Worm (Caenorhabditis elegans): ENCODE results near the gene elpc-4.

- TF ChIP-seq alr-1 (tag; optimal IDR thresholded peaks at IDR 0.05) (no peak), nhr-237 (tag; optimal IDR thresholded peaks at IDR 0.05) (no peak), mbf-1 (tag; optimal IDR thresholded peaks at IDR 0.05) (no peak), ama-1 (optimal IDR thresholded peaks at IDR 0.05) (no peak), sem-4 (tag; optimal IDR thresholded peaks at IDR 0.05) (no peak), nhr-12 (tag; optimal IDR thresholded peaks at IDR 0.05) (no peak), skn-1 (tag; optimal IDR thresholded peaks at IDR 0.05) (no peak), Y55F3AM.14 (GFP tag; optimal IDR thresholded peaks at IDR 0.05) (no peak), blmp-1 (tag; optimal IDR thresholded peaks at IDR 0.05; ENCODE audit: insufficient read depth) (no peak), ztf-4 (tag; optimal IDR thresholded peaks at IDR 0.05) (no peak), lin-13 (GFP tag; optimal IDR thresholded peaks at IDR 0.05) (no peak)
Observed at ce11 chrIV:7979588-7979987, 37.2 kb upstream of the elpc-4 start, which contains the start of gene unc-24.
